Fruit fly (Drosophila melanogaster) whole organism, adult: Measurements from ENCODE around the gene CG4836.

Source experiments
- CG12768 ChIP-seq: fragments of 200-800 bp; sonication (Bioruptor generic); optimal IDR thresholded peaks from 2 replicates; lab custom pipeline; 2017; ENCODE audit warnings: missing biosample characterization, missing genetic modification characterization, mild to moderate bottlenecking, moderate library complexity, missing genetic modification reagents
- CG33017 ChIP-seq: fragments of 200-800 bp; sonication (Bioruptor generic); optimal IDR thresholded peaks from 2 replicates; lab custom pipeline; 2018; ENCODE audit warnings: missing biosample characterization, mild to moderate bottlenecking, missing genetic modification characterization, moderate library complexity
- CG5204 ChIP-seq: fragments of 200-800 bp; sonication (Bioruptor generic); optimal IDR thresholded peaks from 2 replicates; lab custom pipeline; 2016; ENCODE audit warnings: missing biosample characterization, missing genetic modification characterization
- CG7101 ChIP-seq: fragments of 200-800 bp; sonication (Bioruptor generic); optimal IDR thresholded peaks from 2 replicates; lab custom pipeline; 2018; ENCODE audit warnings: missing biosample characterization, mild to moderate bottlenecking, missing genetic modification characterization, moderate library complexity
- Clk ChIP-seq: fragments of 200-800 bp; sonication (Bioruptor generic); optimal IDR thresholded peaks from 2 replicates; lab custom pipeline; 2017; ENCODE audit warnings: missing biosample characterization, missing genetic modification characterization
- Hr96 ChIP-seq: fragments of 200-800 bp; sonication (Bioruptor generic); optimal IDR thresholded peaks from 2 replicates; lab custom pipeline; 2016; ENCODE audit warnings: missing biosample characterization, missing genetic modification characterization
- bab1 ChIP-seq: fragments of 200-800 bp; sonication (Bioruptor generic); optimal IDR thresholded peaks from 3 replicates; lab custom pipeline; 2019; ENCODE audit warnings: missing biosample characterization, mild to moderate bottlenecking, missing genetic modification characterization, moderate library complexity
- kay ChIP-seq: fragments of 200-800 bp; sonication (Bioruptor generic); peaks from one replicate; lab custom pipeline; 2016; ENCODE audit warnings: missing biosample characterization, missing genetic modification characterization, borderline replicate concordance
- ovo ChIP-seq: fragments of 200-800 bp; sonication (Bioruptor generic); optimal IDR thresholded peaks from 2 replicates; lab custom pipeline; 2016; ENCODE audit warnings: missing biosample characterization, missing genetic modification characterization
- pad ChIP-seq: fragments of 200-800 bp; sonication (Bioruptor generic); optimal IDR thresholded peaks from 3 replicates; lab custom pipeline; 2017; ENCODE audit warnings: missing biosample characterization, missing genetic modification characterization, mild to moderate bottlenecking, moderate library complexity, missing genetic modification reagents
- tj ChIP-seq: fragments of 200-800 bp; sonication (Bioruptor generic); optimal IDR thresholded peaks from 3 replicates; lab custom pipeline; 2017; ENCODE audit warnings: missing biosample characterization, mild to moderate bottlenecking, missing genetic modification characterization, moderate library complexity
- toe ChIP-seq: fragments of 200-800 bp; sonication (Bioruptor generic); optimal IDR thresholded peaks from 2 replicates; lab custom pipeline; 2016; ENCODE audit warnings: missing biosample characterization, missing genetic modification characterization

dm6 chr3R:20008372-20009051, 5.2 kb upstream of the CG4836 start, which contains the start of the genes Hs6st and MED25:
- TF ChIP-seq CG5204 (GFP tag; lab: Kevin White, UChicago) (peak; percentile 47), CG33017 (tag; lab: Kevin White, UChicago) (no peak), CG12768 (peak; percentile 72), pad (peak; percentile 40), Hr96 (GFP tag; lab: Kevin White, UChicago) (no peak), Clk (GFP tag; lab: Kevin White, UChicago) (peak; percentile 50), kay (GFP tag; lab: Kevin White, UChicago) (no peak), CG7101 (tag; lab: Kevin White, UChicago) (peak; percentile 26), toe (peak; percentile 42), ovo (GFP tag; lab: Kevin White, UChicago) (peak; percentile 8), bab1 (GFP tag; lab: Kevin White, UChicago) (peak; percentile 77), tj (GFP tag; lab: Kevin White, UChicago) (peak; percentile 2)
